Worm (Caenorhabditis elegans) whole organism, young adult: ENCODE results near the gene K02A6.1.

Experiments used
- ama-1 ChIP-seq, 3 experiments: fragments of 150-350 bp in 1 of 3; sonication (generic microtip) in 2 of 3; optimal IDR thresholded peaks; 2 replicates each; lab custom pipeline; 2014 to 2018; ENCODE audit warnings: missing biosample characterization in 2 of 3, missing genetic modification characterization in 2 of 3, missing genetic modification reagents in 2 of 3
- nfya-1 ChIP-seq: sonication (generic microtip); optimal IDR thresholded peaks from 2 replicates; lab custom pipeline; 2017; ENCODE audit warnings: antibody characterized with exemption, missing compliant biosample characterization, missing genetic modification characterization, borderline replicate concordance; ENCODE audit not compliant: insufficient read depth

DNA sequence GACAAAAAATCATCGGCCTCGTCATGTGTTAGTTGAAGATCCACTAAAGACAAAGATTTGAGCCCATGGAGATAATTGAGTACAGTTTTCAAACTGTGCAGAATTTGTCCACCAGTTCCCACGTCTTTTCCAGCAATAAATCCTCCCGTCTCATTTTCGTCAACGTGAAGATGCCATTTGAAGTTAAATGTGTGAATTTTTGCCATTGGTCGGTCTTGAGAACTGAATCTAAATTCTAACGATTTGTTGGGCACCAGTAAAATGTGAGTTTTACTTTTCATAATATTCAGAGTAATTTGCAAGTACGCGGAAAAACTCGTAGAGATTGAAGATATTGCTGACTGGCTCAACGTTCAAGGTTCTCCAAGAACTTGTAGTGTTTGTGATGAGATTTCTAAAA, 11.1 kb downstream of the K02A6.1 start:
- TF ChIP-seq nfya-1 (tag; lab: Kevin White, UChicago) (no peak), ama-1 (optimal IDR thresholded peaks at IDR 0.05; lab: Kevin White, UChicago) (no peak), ama-1 (GFP tag; optimal IDR thresholded peaks at IDR 0.05; lab: Kevin White, UChicago) (no peak)
